Worm (Caenorhabditis elegans): ENCODE measurements around the gene ttr-45.
A peak's percentile ranks its signal among the peaks of the same experiment; 100 is the strongest.

The ttr-45 gene

DNA sequence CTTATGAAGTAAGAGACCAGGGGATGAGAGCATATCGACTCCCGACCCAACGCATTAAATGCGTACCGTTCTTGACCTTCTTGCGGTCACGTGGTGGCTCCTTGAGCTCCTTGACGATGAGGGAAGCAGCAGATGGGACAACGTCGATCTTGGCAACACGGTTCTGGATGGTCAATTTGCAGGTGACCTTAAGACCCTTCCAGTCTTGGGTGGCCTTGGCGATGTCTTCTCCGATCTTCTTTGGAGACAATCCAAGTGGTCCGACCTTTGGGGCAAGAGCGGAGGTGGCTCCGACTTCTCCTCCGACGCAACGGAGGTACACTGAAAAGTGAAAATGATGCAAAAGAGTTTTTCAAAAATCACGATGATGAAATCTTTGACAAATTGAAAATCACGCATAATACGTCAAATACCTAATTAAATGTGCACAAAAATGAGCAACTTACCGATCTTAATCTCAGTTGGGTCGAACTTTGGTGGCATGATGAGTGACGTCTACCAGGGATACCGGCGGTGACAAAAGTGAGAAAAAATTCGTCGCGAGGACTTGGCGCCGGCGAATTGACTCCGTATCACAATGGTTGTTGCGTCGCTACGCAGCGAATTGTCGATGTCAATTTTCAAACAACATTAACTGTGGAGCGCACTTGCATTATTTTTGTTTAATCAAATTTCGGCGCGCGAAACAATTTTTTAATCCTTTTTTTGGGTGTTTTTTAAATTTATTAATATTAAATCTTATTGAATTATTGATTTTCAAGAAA lies 13.8 kb upstream of the ttr-45 start, which contains the start of gene rpl-12:
rpl-12 (minus strand) TSS at position 574 of the 764 bp plus-strand sequence.
- TF ChIP-seq unc-62 (GFP tag; optimal IDR thresholded peaks at IDR 0.05) = peak; percentile 78
- peak; percentile 96 for TF ChIP-seq zag-1 (tag; optimal IDR thresholded peaks at IDR 0.05)
- TF ChIP-seq nhr-129 (tag; optimal IDR thresholded peaks at IDR 0.05) = peak; percentile 100
- TF ChIP-seq aly-2 (tag; optimal IDR thresholded peaks at IDR 0.05) = no peak
- peak; percentile 76 for TF ChIP-seq R02D3.7 (tag; optimal IDR thresholded peaks at IDR 0.05)
- peak; percentile 96 for TF ChIP-seq ceh-16 (tag; optimal IDR thresholded peaks at IDR 0.05)
- peak; percentile 99 for TF ChIP-seq sma-3 (GFP tag; optimal IDR thresholded peaks at IDR 0.05)
- TF ChIP-seq unc-55 (GFP tag; optimal IDR thresholded peaks at IDR 0.05) = peak; percentile 100
- peak; percentile 99 for TF ChIP-seq nhr-25 (tag; optimal IDR thresholded peaks at IDR 0.05)
- peak; percentile 95 for TF ChIP-seq blmp-1 (tag; optimal IDR thresholded peaks at IDR 0.05; ENCODE audit: insufficient read depth)
- peak; percentile 99 for TF ChIP-seq ztf-4 (tag; optimal IDR thresholded peaks at IDR 0.05)
- peak; percentile 97 for TF ChIP-seq fos-1 (tag; optimal IDR thresholded peaks at IDR 0.05)
- TF ChIP-seq mbf-1 (tag; optimal IDR thresholded peaks at IDR 0.05) = peak; percentile 46
- peak; percentile 98 for TF ChIP-seq egl-27 (tag; optimal IDR thresholded peaks at IDR 0.05)
- TF ChIP-seq nhr-10 (tag; optimal IDR thresholded peaks at IDR 0.05) = peak; percentile 89
- TF ChIP-seq nhr-6 (tag; optimal IDR thresholded peaks at IDR 0.05) = peak; percentile 97
- peak; percentile 83 for TF ChIP-seq lin-39 (tag; optimal IDR thresholded peaks at IDR 0.05)
- TF ChIP-seq nhr-12 (tag; optimal IDR thresholded peaks at IDR 0.05) = peak; percentile 73
- TF ChIP-seq ama-1 (optimal IDR thresholded peaks at IDR 0.05) = peak; percentile 89
- TF ChIP-seq nhr-11 (tag; optimal IDR thresholded peaks at IDR 0.05) = no peak
- peak; percentile 59 for TF ChIP-seq dmd-4 (tag; optimal IDR thresholded peaks at IDR 0.05)
- TF ChIP-seq mdl-1 (tag; optimal IDR thresholded peaks at IDR 0.05) = peak; percentile 36 to 84
- peak; percentile 97 for TF ChIP-seq F13H6.1 (tag; optimal IDR thresholded peaks at IDR 0.05)
- peak; percentile 98 for TF ChIP-seq lin-13 (GFP tag; optimal IDR thresholded peaks at IDR 0.05)
- TF ChIP-seq gmeb-1 (tag; optimal IDR thresholded peaks at IDR 0.05) = peak; percentile 98
- peak; percentile 95 to 98 for TF ChIP-seq lsy-2 (tag; optimal IDR thresholded peaks at IDR 0.05)
- peak; percentile 65 for TF ChIP-seq ztf-11 (tag; optimal IDR thresholded peaks at IDR 0.05)
- TF ChIP-seq elt-1 (tag; optimal IDR thresholded peaks at IDR 0.05) = peak; percentile 23
- peak; percentile 98 for TF ChIP-seq sem-4 (tag; optimal IDR thresholded peaks at IDR 0.05)
- TF ChIP-seq unc-39 (tag; optimal IDR thresholded peaks at IDR 0.05) = peak; percentile 65
- peak; percentile 88 for TF ChIP-seq skn-1 (tag; optimal IDR thresholded peaks at IDR 0.05)
- no peak for TF ChIP-seq elt-3 (tag; optimal IDR thresholded peaks at IDR 0.05)
- TF ChIP-seq Y55F3AM.14 (GFP tag; optimal IDR thresholded peaks at IDR 0.05) = peak; percentile 97
- peak; percentile 85 for TF ChIP-seq nhr-77 (tag; optimal IDR thresholded peaks at IDR 0.05)
- peak; percentile 97 for TF ChIP-seq mab-5 (tag; optimal IDR thresholded peaks at IDR 0.05)
- peak; percentile 99 for TF ChIP-seq crh-2 (tag; optimal IDR thresholded peaks at IDR 0.05)
- TF ChIP-seq nhr-237 (tag; optimal IDR thresholded peaks at IDR 0.05) = peak; percentile 89
- TF ChIP-seq lin-11 (tag; optimal IDR thresholded peaks at IDR 0.05) = peak; percentile 99
- TF ChIP-seq snpc-4 (tag; optimal IDR thresholded peaks at IDR 0.05) = peak; percentile 91
- TF ChIP-seq peb-1 (tag; optimal IDR thresholded peaks at IDR 0.05) = no peak
- TF ChIP-seq sma-9 (GFP tag; optimal IDR thresholded peaks at IDR 0.05) = peak; percentile 97
- TF ChIP-seq sma-9 (tag; optimal IDR thresholded peaks at IDR 0.05) = no peak
- TF ChIP-seq ceh-82 (tag; optimal IDR thresholded peaks at IDR 0.05) = peak; percentile 85
- peak; percentile 99 for TF ChIP-seq C34F6.9 (tag; optimal IDR thresholded peaks at IDR 0.05)
- TF ChIP-seq ZK546.5 (tag; optimal IDR thresholded peaks at IDR 0.05) = peak; percentile 90
- TF ChIP-seq ztf-1 (GFP tag; conservative IDR thresholded peaks at IDR 0.05) = 0 out of 2 replicates have a peak, but pooled peaks have one; percentile 84
- TF ChIP-seq nhr-23 (tag; optimal IDR thresholded peaks at IDR 0.05) = no peak
- TF ChIP-seq nhr-21 (tag; optimal IDR thresholded peaks at IDR 0.05) = peak; percentile 99
- peak; percentile 2 for TF ChIP-seq alr-1 (tag; optimal IDR thresholded peaks at IDR 0.05)
